Worm (Caenorhabditis elegans) whole organism, L4 larva: ENCODE data around the gene T27E4.1.

ENCODE experiments used
- ZK546.5 ChIP-seq, 2 experiments: sonication (generic microtip); optimal IDR thresholded peaks; 2 replicates each; lab custom pipeline; 2017; ENCODE audit warnings: missing biosample characterization in 2 of 2, missing genetic modification characterization in 2 of 2
- aly-2 ChIP-seq: sonication (generic microtip); optimal IDR thresholded peaks from 2 replicates; lab custom pipeline; 2018; ENCODE audit warnings: missing biosample characterization, missing genetic modification characterization
- ces-1 ChIP-seq: fragments of 150-350 bp; sonication (generic microtip); optimal IDR thresholded peaks from 4 replicates; lab custom pipeline; 2014; ENCODE audit warnings: missing biosample characterization, missing genetic modification reagents, missing genetic modification characterization
- daf-19 ChIP-seq: fragments of 200-800 bp; sonication (Bioruptor generic); conservative IDR thresholded peaks from 2 replicates; pipeline ENCODE4 v1.3.6; 2022; ENCODE audit warnings: missing genetic modification characterization, missing compliant biosample characterization
- duxl-1 ChIP-seq: sonication (generic microtip); optimal IDR thresholded peaks from 2 replicates; lab custom pipeline; 2016; ENCODE audit warnings: mild to moderate bottlenecking, missing genetic modification characterization, moderate library complexity, missing compliant biosample characterization; ENCODE audit not compliant: poor library complexity
- lin-1 ChIP-seq: fragments of 200-800 bp; sonication (Bioruptor generic); IDR thresholded peaks from 2 replicates; pipeline ENCODE4 v1.3.6; 2022; ENCODE audit warnings: missing genetic modification reagents, missing genetic modification characterization, missing compliant biosample characterization
- nhr-11 ChIP-seq: fragments of 150-350 bp; optimal IDR thresholded peaks from 2 replicates; lab custom pipeline; 2014; ENCODE audit warnings: missing biosample characterization, missing genetic modification characterization
- nhr-237 ChIP-seq: sonication (generic microtip); optimal IDR thresholded peaks from 2 replicates; lab custom pipeline; 2017; ENCODE audit warnings: missing biosample characterization, missing genetic modification characterization
- nhr-25 ChIP-seq: sonication (generic microtip); optimal IDR thresholded peaks from 2 replicates; lab custom pipeline; 2017; ENCODE audit warnings: missing genetic modification characterization, mild to moderate bottlenecking, missing compliant biosample characterization, antibody characterized with exemption, moderate library complexity, borderline replicate concordance; ENCODE audit not compliant: insufficient read depth
- nhr-76 ChIP-seq: fragments of 150-350 bp; optimal IDR thresholded peaks from 2 replicates; lab custom pipeline; 2014; ENCODE audit warnings: missing biosample characterization, missing genetic modification characterization
- unc-130 ChIP-seq: sonication (generic microtip); optimal IDR thresholded peaks from 2 replicates; lab custom pipeline; 2016; ENCODE audit warnings: missing genetic modification reagents, missing genetic modification characterization, missing compliant biosample characterization
- zag-1 ChIP-seq: fragments of 150-350 bp; optimal IDR thresholded peaks from 2 replicates; lab custom pipeline; 2014; ENCODE audit warnings: missing biosample characterization, missing genetic modification characterization

DNA sequence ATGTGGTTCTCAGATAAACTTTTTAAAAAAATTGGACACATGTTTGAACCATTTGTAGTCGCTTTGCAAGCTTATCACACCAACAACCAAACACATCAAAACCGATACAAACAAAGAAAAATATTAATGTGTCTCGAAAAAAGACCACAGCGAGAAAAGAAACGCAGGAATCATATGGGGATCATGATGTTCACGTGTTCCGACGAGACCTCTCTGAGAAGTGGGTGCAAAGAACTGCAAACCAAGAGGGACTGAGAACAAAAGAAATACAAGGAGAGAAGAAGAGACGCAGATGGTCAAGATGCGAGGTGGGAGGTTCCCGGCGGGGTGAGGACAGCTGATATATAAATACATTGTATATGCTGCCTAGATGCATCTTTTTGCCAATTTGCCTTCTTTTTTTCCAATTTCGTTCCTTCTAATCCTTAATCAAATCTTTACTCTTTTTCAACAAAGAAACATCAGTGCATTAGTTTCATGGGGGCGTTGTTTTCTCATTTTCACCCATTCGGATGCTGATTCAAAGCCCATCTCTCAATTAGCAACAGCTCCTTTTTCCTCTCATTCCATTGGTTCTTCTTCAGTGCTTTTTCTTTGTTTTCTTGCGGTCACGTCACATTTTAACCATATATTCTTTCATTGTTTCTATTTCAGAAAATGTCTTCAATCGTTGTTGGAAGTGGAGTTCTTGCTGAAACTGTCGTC, 3.6 kb downstream of the T27E4.1 start, which contains the start of gene F21C10.10:
- TF ChIP-seq ces-1 (GFP tag; lab: Kevin White, UChicago) (no peak), unc-130 (GFP tag; lab: Kevin White, UChicago) (no peak), nhr-11 (tag; lab: Kevin White, UChicago) (peak; percentile 87), aly-2 (no peak), lin-1 (GFP tag; lab: Robert Waterston, UW) (peak; percentile 62; the same call in 1 of the 2 replicates), nhr-76 (tag; lab: Kevin White, UChicago) (peak; percentile 87), nhr-25 (peak; percentile 59), duxl-1 (tag; lab: Kevin White, UChicago) (no peak), zag-1 (tag; lab: Kevin White, UChicago) (no peak), nhr-237 (no peak), daf-19 (GFP tag; lab: Robert Waterston, UW) (no peak), ZK546.5 (tag; optimal IDR thresholded peaks at IDR 0.05; lab: Kevin White, UChicago) (no peak)
